Worm (Caenorhabditis elegans) whole organism, L3 larva: ENCODE measurements around the gene C06A6.7.

ENCODE experiments used
- R02D3.7 ChIP-seq: fragments of 150-350 bp; optimal IDR thresholded peaks from 2 replicates; lab custom pipeline; 2014; ENCODE audit warnings: missing biosample characterization, missing genetic modification characterization
- ZK546.5 ChIP-seq: sonication (generic microtip); optimal IDR thresholded peaks from 2 replicates; lab custom pipeline; 2017; ENCODE audit warnings: missing biosample characterization, missing genetic modification characterization
- ama-1 ChIP-seq: fragments of 150-350 bp; optimal IDR thresholded peaks from 2 replicates; lab custom pipeline; 2018
- ceh-16 ChIP-seq: sonication (generic microtip); optimal IDR thresholded peaks from 2 replicates; lab custom pipeline; 2017; ENCODE audit warnings: missing biosample characterization, missing genetic modification characterization
- ceh-28 ChIP-seq: fragments of 150-350 bp; optimal IDR thresholded peaks from 2 replicates; lab custom pipeline; 2014; ENCODE audit warnings: missing biosample characterization, missing genetic modification reagents, missing genetic modification characterization
- ceh-82 ChIP-seq: fragments of 150-350 bp; optimal IDR thresholded peaks from 2 replicates; lab custom pipeline; 2014; ENCODE audit warnings: missing biosample characterization, missing genetic modification characterization
- ceh-9 ChIP-seq: sonication (generic microtip); optimal IDR thresholded peaks from 2 replicates; lab custom pipeline; 2018; ENCODE audit warnings: missing biosample characterization, missing genetic modification characterization
- daf-12 ChIP-seq: fragments of 150-350 bp; optimal IDR thresholded peaks from 2 replicates; lab custom pipeline; 2014; ENCODE audit warnings: missing biosample characterization, missing genetic modification reagents, missing genetic modification characterization
- egl-27 ChIP-seq: sonication (generic microtip); optimal IDR thresholded peaks from 4 replicates; lab custom pipeline; 2017; ENCODE audit warnings: missing biosample characterization, missing genetic modification reagents, missing genetic modification characterization
- egl-5 ChIP-seq: fragments of 150-350 bp; optimal IDR thresholded peaks from 2 replicates; lab custom pipeline; 2017; ENCODE audit warnings: missing biosample characterization, missing genetic modification reagents, missing genetic modification characterization, inconsistent platforms
- elt-1 ChIP-seq: fragments of 150-350 bp; optimal IDR thresholded peaks from 2 replicates; lab custom pipeline; 2014; ENCODE audit warnings: missing biosample characterization, missing genetic modification characterization
- elt-2 ChIP-seq: sonication (generic microtip); optimal IDR thresholded peaks from 2 replicates; lab custom pipeline; 2016; ENCODE audit warnings: missing genetic modification reagents, mild to moderate bottlenecking, missing genetic modification characterization, missing compliant biosample characterization
- elt-3 ChIP-seq, 3 experiments: fragments of 150-350 bp in 1 of 3; sonication (generic microtip) in 2 of 3; optimal IDR thresholded peaks; 2 replicates in 2 of 3; 4 replicates in 1 of 3; lab custom pipeline; 2014 to 2017; ENCODE audit warnings: missing biosample characterization in 3 of 3, missing genetic modification characterization in 3 of 3
- eor-1 ChIP-seq, 2 experiments: fragments of 150-350 bp; optimal IDR thresholded peaks; 2 replicates each; lab custom pipeline; 2014 to 2018; ENCODE audit warnings: missing biosample characterization in 2 of 2, missing genetic modification characterization in 2 of 2
- fkh-10 ChIP-seq: sonication (generic microtip); optimal IDR thresholded peaks from 2 replicates; lab custom pipeline; 2017; ENCODE audit warnings: missing biosample characterization, missing genetic modification reagents, missing genetic modification characterization
- fkh-2 ChIP-seq: fragments of 150-350 bp; optimal IDR thresholded peaks from 2 replicates; lab custom pipeline; 2014; ENCODE audit warnings: missing biosample characterization, missing genetic modification reagents, missing genetic modification characterization
- hmg-11 ChIP-seq: sonication (generic microtip); optimal IDR thresholded peaks from 2 replicates; lab custom pipeline; 2016; ENCODE audit warnings: missing genetic modification characterization, missing compliant biosample characterization
- lin-39 ChIP-seq: fragments of 150-350 bp; optimal IDR thresholded peaks from 2 replicates; lab custom pipeline; 2018; ENCODE audit warnings: missing biosample characterization, missing genetic modification reagents, missing genetic modification characterization
- lsy-12 ChIP-seq: sonication (generic microtip); optimal IDR thresholded peaks from 2 replicates; lab custom pipeline; 2016; ENCODE audit warnings: mild to moderate bottlenecking, missing genetic modification characterization, missing compliant biosample characterization
- mdl-1 ChIP-seq: fragments of 150-350 bp; optimal IDR thresholded peaks from 2 replicates; lab custom pipeline; 2014; ENCODE audit warnings: missing biosample characterization, missing genetic modification characterization
- mml-1 ChIP-seq: fragments of 150-350 bp; sonication (generic microtip); optimal IDR thresholded peaks from 3 replicates; lab custom pipeline; 2014; ENCODE audit warnings: missing biosample characterization, missing genetic modification characterization
- nfya-1 ChIP-seq: sonication (generic microtip); optimal IDR thresholded peaks from 2 replicates; lab custom pipeline; 2017; ENCODE audit warnings: missing genetic modification characterization, mild to moderate bottlenecking, missing compliant biosample characterization, antibody characterized with exemption, moderate library complexity; ENCODE audit not compliant: insufficient read depth
- nhr-11 ChIP-seq: fragments of 150-350 bp; optimal IDR thresholded peaks from 2 replicates; lab custom pipeline; 2014; ENCODE audit warnings: missing biosample characterization, missing genetic modification characterization
- nhr-12 ChIP-seq: fragments of 150-350 bp; optimal IDR thresholded peaks from 2 replicates; lab custom pipeline; 2014; ENCODE audit warnings: missing biosample characterization, missing genetic modification characterization
- nhr-237 ChIP-seq: fragments of 150-350 bp; optimal IDR thresholded peaks from 2 replicates; lab custom pipeline; 2014; ENCODE audit warnings: missing biosample characterization, missing genetic modification characterization
- nhr-25 ChIP-seq: sonication (generic microtip); optimal IDR thresholded peaks from 2 replicates; lab custom pipeline; 2017; ENCODE audit warnings: missing biosample characterization, missing genetic modification characterization
- nhr-28 ChIP-seq: fragments of 150-350 bp; optimal IDR thresholded peaks from 2 replicates; lab custom pipeline; 2014; ENCODE audit warnings: missing biosample characterization, missing genetic modification characterization
- nhr-67 ChIP-seq: fragments of 150-350 bp; optimal IDR thresholded peaks from 2 replicates; lab custom pipeline; 2014; ENCODE audit warnings: missing biosample characterization, missing genetic modification characterization
- nhr-77 ChIP-seq: fragments of 150-350 bp; optimal IDR thresholded peaks from 2 replicates; lab custom pipeline; 2014; ENCODE audit warnings: missing biosample characterization, missing genetic modification characterization
- pha-4 ChIP-seq: fragments of 150-350 bp; optimal IDR thresholded peaks from 2 replicates; lab custom pipeline; 2014; ENCODE audit warnings: missing biosample characterization, missing genetic modification reagents, missing genetic modification characterization
- pqm-1 ChIP-seq: fragments of 150-350 bp; optimal IDR thresholded peaks from 2 replicates; lab custom pipeline; 2017; ENCODE audit warnings: missing biosample characterization, missing genetic modification characterization, inconsistent platforms
- skn-1 ChIP-seq: fragments of 150-350 bp; optimal IDR thresholded peaks from 2 replicates; lab custom pipeline; 2014; ENCODE audit warnings: missing biosample characterization, missing genetic modification characterization
- snpc-4 ChIP-seq: fragments of 150-350 bp; optimal IDR thresholded peaks from 2 replicates; lab custom pipeline; 2014; ENCODE audit warnings: missing biosample characterization, missing genetic modification characterization
- tbx-2 ChIP-seq: sonication (generic microtip); optimal IDR thresholded peaks from 2 replicates; lab custom pipeline; 2016; ENCODE audit warnings: mild to moderate bottlenecking, missing genetic modification characterization, missing compliant biosample characterization
- unc-62 ChIP-seq: fragments of 150-350 bp; sonication (generic microtip); optimal IDR thresholded peaks from 4 replicates; lab custom pipeline; 2014; ENCODE audit warnings: missing biosample characterization, missing genetic modification reagents, missing genetic modification characterization
- zag-1 ChIP-seq: fragments of 150-350 bp; optimal IDR thresholded peaks from 2 replicates; lab custom pipeline; 2014; ENCODE audit warnings: missing biosample characterization, missing genetic modification characterization
- ztf-4 ChIP-seq: fragments of 150-350 bp; optimal IDR thresholded peaks from 2 replicates; lab custom pipeline; 2014; ENCODE audit warnings: missing biosample characterization, missing genetic modification characterization

C06A6.7 gene

ce11 chrIV:7815683-7816183 lies 22.6 kb downstream of the C06A6.7 start, which contains the start of gene cdgs-1:
Gene cdgs-1, minus strand, starts transcription at chrIV:7815733.
- TF ChIP-seq nhr-12 (tag; lab: Kevin White, UChicago) = no peak
- peak; percentile 58 for TF ChIP-seq egl-5
- TF ChIP-seq ceh-16 (tag; lab: Kevin White, UChicago) = no peak
- TF ChIP-seq nfya-1 (tag; lab: Kevin White, UChicago) = peak; percentile 69
- peak; percentile 26 for TF ChIP-seq mdl-1 (tag; lab: Kevin White, UChicago)
- TF ChIP-seq hmg-11 = no peak
- TF ChIP-seq egl-27 (tag; lab: Kevin White, UChicago) = no peak
- no peak for TF ChIP-seq tbx-2 (tag; lab: Kevin White, UChicago)
- no peak for TF ChIP-seq eor-1 (tag; optimal IDR thresholded peaks at IDR 0.05; lab: Kevin White, UChicago)
- TF ChIP-seq fkh-10 (GFP tag; lab: Kevin White, UChicago) = peak; percentile 72
- TF ChIP-seq daf-12 = no peak
- TF ChIP-seq nhr-67 (tag; lab: Kevin White, UChicago) = no peak
- TF ChIP-seq elt-1 = no peak
- peak; percentile 1 for TF ChIP-seq pqm-1 (tag; lab: Kevin White, UChicago)
- TF ChIP-seq ceh-82 (tag; lab: Kevin White, UChicago) = no peak
- TF ChIP-seq elt-2 (tag; lab: Kevin White, UChicago) = peak; percentile 27
- no peak for TF ChIP-seq ama-1 (lab: Kevin White, UChicago)
- no peak for TF ChIP-seq ceh-28 (tag; lab: Kevin White, UChicago)
- peak; percentile 55 for TF ChIP-seq fkh-2 (tag; lab: Kevin White, UChicago)
- TF ChIP-seq skn-1 (tag; lab: Kevin White, UChicago) = no peak
- TF ChIP-seq pha-4 (tag; lab: Kevin White, UChicago) = peak; percentile 84
- no peak for TF ChIP-seq unc-62 (GFP tag; lab: Kevin White, UChicago)
- TF ChIP-seq nhr-25 (tag; lab: Kevin White, UChicago) = no peak
- TF ChIP-seq snpc-4 (tag; lab: Kevin White, UChicago) = peak; percentile 49
- no peak for TF ChIP-seq mml-1 (tag; lab: Kevin White, UChicago)
- TF ChIP-seq ztf-4 = no peak
- TF ChIP-seq lin-39 = no peak

ce11 chrIV:7812709-7813108 lies 25.6 kb downstream of the C06A6.7 start, which contains the start of gene zgpa-1:
Gene zgpa-1, minus strand, starts transcription at chrIV:7812809.
- TF ChIP-seq ceh-82 (tag; lab: Kevin White, UChicago) (no peak), nhr-11 (tag; lab: Kevin White, UChicago) (no peak), mdl-1 (tag; lab: Kevin White, UChicago) (no peak), ama-1 (lab: Kevin White, UChicago) (no peak), ceh-16 (tag; lab: Kevin White, UChicago) (no peak), lsy-12 (tag; lab: Kevin White, UChicago) (no peak), eor-1 (tag; optimal IDR thresholded peaks at IDR 0.05; lab: Kevin White, UChicago) (no peak), ztf-4 (no peak), mml-1 (tag; lab: Kevin White, UChicago) (no peak), nhr-237 (tag; lab: Kevin White, UChicago) (no peak)

- TF ChIP-seq elt-3 (tag; optimal IDR thresholded peaks at IDR 0.05; lab: Kevin White, UChicago) (no peak), elt-1 (peak; percentile 83)
- TF ChIP-seq, all 47 proteins: peak for 1
These were observed 29.7 kb downstream of the C06A6.7 start, which contains the start of gene C33H5.1 for ce11 chrIV:7808583-7808982. Gene C33H5.1, plus strand, starts transcription at chrIV:7808912.

- TF ChIP-seq nhr-77 = no peak
- TF ChIP-seq elt-2 (tag; lab: Kevin White, UChicago) = no peak
- no peak for TF ChIP-seq R02D3.7 (tag; lab: Kevin White, UChicago)
- TF ChIP-seq snpc-4 (tag; lab: Kevin White, UChicago) = no peak
These were observed 33.6 kb downstream of the C06A6.7 start, which contains the start of gene C33H5.2 for ce11 chrIV:7804740-7805139. Gene C33H5.2, plus strand, starts transcription at chrIV:7805040.

ce11 chrIV:7803250-7803649 lies 35.1 kb downstream of the C06A6.7 start, which contains the start of gene C33H5.16:
Gene C33H5.16, minus strand, starts transcription at chrIV:7803350.
- no peak for TF ChIP-seq ceh-82 (tag; lab: Kevin White, UChicago)
- TF ChIP-seq elt-1 = no peak
- no peak for TF ChIP-seq elt-2 (tag; lab: Kevin White, UChicago)
- TF ChIP-seq nhr-28 (tag; lab: Kevin White, UChicago) = no peak
- no peak for TF ChIP-seq ZK546.5 (tag; lab: Kevin White, UChicago)
- no peak for TF ChIP-seq nhr-25 (tag; lab: Kevin White, UChicago)
- TF ChIP-seq ceh-9 (tag; lab: Kevin White, UChicago) = no peak
- TF ChIP-seq lsy-12 (tag; lab: Kevin White, UChicago) = no peak
- no peak for TF ChIP-seq nhr-11 (tag; lab: Kevin White, UChicago)
- no peak for TF ChIP-seq zag-1
- TF ChIP-seq mml-1 (tag; lab: Kevin White, UChicago) = no peak
